Fruit fly (Drosophila melanogaster) whole organism, pupa: Measurements from ENCODE around the gene CG14561.

Source experiments
- CG12605 ChIP-seq: fragments of 200-800 bp; sonication (Bioruptor generic); IDR thresholded peaks from 2 replicates; pipeline ENCODE4 v1.3.6; 2022; ENCODE audit warnings: missing biosample characterization, missing genetic modification characterization
- CG17806 ChIP-seq: fragments of 200-800 bp; sonication (Bioruptor generic); optimal IDR thresholded peaks from 2 replicates; lab custom pipeline; 2018; ENCODE audit warnings: missing biosample characterization, mild to moderate bottlenecking, missing genetic modification characterization, moderate library complexity
- CG8159 ChIP-seq: fragments of 200-800 bp; sonication (Bioruptor generic); optimal IDR thresholded peaks from 3 replicates; lab custom pipeline; 2018; ENCODE audit warnings: missing biosample characterization, mild to moderate bottlenecking, missing genetic modification characterization, moderate library complexity

dm6 chr3L:22074347-22074971, 8.8 kb downstream of the CG14561 start, which contains the start of gene CG7133:
- TF ChIP-seq CG12605 = no peak
- TF ChIP-seq CG8159 (tag; lab: Kevin White, UChicago) = no peak
- TF ChIP-seq CG17806 (tag; lab: Kevin White, UChicago) = no peak
